Fruit fly (Drosophila melanogaster): ENCODE results near the gene Hakai.
A peak's percentile ranks its signal among the peaks of the same experiment; 100 is the strongest.

Hakai gene

dm6 chr2L:19546869-19547710, 35.2 kb downstream of the Hakai start, which contains the start of gene CG10337 (continued):
- TF ChIP-seq CG16813 (GFP tag; IDR thresholded peaks at IDR 0.05; ENCODE audit: partially characterized antibody) (no peak), CG18011 (GFP tag; optimal IDR thresholded peaks at IDR 0.05) (peak; percentile 23), HLHmδ (GFP tag; optimal IDR thresholded peaks at IDR 0.05) (no peak), Oaz (GFP tag; IDR thresholded peaks at IDR 0.05) (no peak), ranshi (GFP tag; IDR thresholded peaks at IDR 0.05) (0 out of 2 replicates have a peak, but pooled peaks have one; percentile 11), psq (GFP tag; optimal IDR thresholded peaks at IDR 0.05) (peak; percentile 86), CG13287 (GFP tag; IDR thresholded peaks at IDR 0.05; ENCODE audit: partially characterized antibody) (no peak), Atf-2 (GFP tag; optimal IDR thresholded peaks at IDR 0.05) (no peak), Six4 (GFP tag; optimal IDR thresholded peaks at IDR 0.05) (peak; percentile 18), Fer2 (tag; optimal IDR thresholded peaks at IDR 0.05) (no peak), CG7745 (tag; optimal IDR thresholded peaks at IDR 0.05) (no peak), Dad (GFP tag; optimal IDR thresholded peaks at IDR 0.05) (no peak), Fer1 (GFP tag; optimal IDR thresholded peaks at IDR 0.05) (peak; percentile 78), Elba2 (GFP tag; optimal IDR thresholded peaks at IDR 0.05) (no peak), C15 (GFP tag; IDR thresholded peaks at IDR 0.05) (no peak), pan (optimal IDR thresholded peaks at IDR 0.05) (no peak), pan (GFP tag; optimal IDR thresholded peaks at IDR 0.05 in 1 of 2, IDR thresholded peaks at IDR 0.05 in 1 of 2) (peak in 1 of 2 experiments; percentile 36), Dfd (GFP tag; optimal IDR thresholded peaks at IDR 0.05) (no peak), otp (GFP tag; IDR thresholded peaks at IDR 0.05) (peak; percentile 52; the same call in 1 of the 3 replicates), CG32772 (GFP tag; IDR thresholded peaks at IDR 0.05) (no peak), CG30020 (tag; optimal IDR thresholded peaks at IDR 0.05) (no peak), CG14860 (GFP tag; IDR thresholded peaks at IDR 0.05; ENCODE audit: partially characterized antibody) (no peak), lilli (GFP tag; optimal IDR thresholded peaks at IDR 0.05) (peak; percentile 70), CG17361 (GFP tag; IDR thresholded peaks at IDR 0.05) (peak; percentile 30; the same call in 1 of the 3 replicates), eve (GFP tag; optimal IDR thresholded peaks at IDR 0.05) (peak in 1 of 2 experiments; percentile 72), so (GFP tag; IDR thresholded peaks at IDR 0.05) (peak; percentile 71), pita (GFP tag; optimal IDR thresholded peaks at IDR 0.05) (no peak), maf-S (GFP tag; optimal IDR thresholded peaks at IDR 0.05) (no peak), CG5953 (GFP tag; IDR thresholded peaks at IDR 0.05) (no peak), CG6689 (GFP tag; IDR thresholded peaks at IDR 0.05) (peak; percentile 5), az2 (GFP tag; optimal IDR thresholded peaks at IDR 0.05) (peak; percentile 11), Lim3 (GFP tag; IDR thresholded peaks at IDR 0.05) (no peak), CG31224 (GFP tag; IDR thresholded peaks at IDR 0.05) (peak; percentile 31; the same call in 1 of the 2 replicates), CG34376 (GFP tag; optimal IDR thresholded peaks at IDR 0.05) (peak; percentile 54), kni (GFP tag; optimal IDR thresholded peaks at IDR 0.05) (no peak), exex (tag; optimal IDR thresholded peaks at IDR 0.05) (peak; percentile 69), bab2 (GFP tag; optimal IDR thresholded peaks at IDR 0.05) (peak; percentile 30), PHDP (tag; optimal IDR thresholded peaks at IDR 0.05) (peak; percentile 55), CG9437 (GFP tag; optimal IDR thresholded peaks at IDR 0.05) (peak; percentile 89), Aef1 (GFP tag; IDR thresholded peaks at IDR 0.05) (0 out of 3 replicates have a peak, but pooled peaks have one; percentile 25), CG13624 (GFP tag; optimal IDR thresholded peaks at IDR 0.05) (no peak), corto (GFP tag; optimal IDR thresholded peaks at IDR 0.05) (no peak), stwl (tag; optimal IDR thresholded peaks at IDR 0.05) (no peak), Oli (tag; optimal IDR thresholded peaks at IDR 0.05) (no peak), CG17568 (GFP tag; optimal IDR thresholded peaks at IDR 0.05) (peak; percentile 28), Ptx1 (GFP tag; IDR thresholded peaks at IDR 0.05) (peak; percentile 25; the same call in 1 of the 2 replicates), insv (GFP tag; optimal IDR thresholded peaks at IDR 0.05) (peak in 1 of 2 experiments; percentile 11), yki (optimal IDR thresholded peaks at IDR 0.05) (no peak), CG4820 (GFP tag; optimal IDR thresholded peaks at IDR 0.05) (peak; percentile 7), Nf-YA (GFP tag; IDR thresholded peaks at IDR 0.05) (0 out of 2 replicates have a peak, but pooled peaks have one; percentile 31)

Measured in whole organism, embryonic.